Worm (Caenorhabditis elegans): ENCODE measurements around the gene metl-18.

ce11 chrIII:3475497-3475896, 50.0 kb downstream of the metl-18 start, which contains the start of gene C34C12.9:
- no peak for TF ChIP-seq W03F9.2 (tag; optimal IDR thresholded peaks at IDR 0.05)
- TF ChIP-seq dao-5 (tag; optimal IDR thresholded peaks at IDR 0.05), result no peak
- no peak for TF ChIP-seq him-1 (tag; optimal IDR thresholded peaks at IDR 0.05)
